Fruit fly (Drosophila melanogaster) whole organism, embryonic: ENCODE results near the gene Sec24CD.

Experiments used
- Antp ChIP-seq: fragments of 200-800 bp; sonication (Bioruptor generic); optimal IDR thresholded peaks from 3 replicates; lab custom pipeline; 2016; ENCODE audit warnings: missing biosample characterization, missing genetic modification characterization
- Awh ChIP-seq: fragments of 200-800 bp; sonication (Bioruptor generic); IDR thresholded peaks from 2 replicates; pipeline ENCODE4, ENCODE4 v1.3.6; 2022; ENCODE audit warnings: missing biosample characterization, missing genetic modification characterization
- BEAF-32 ChIP-seq: fragments of 200-800 bp; sonication (Bioruptor generic); optimal IDR thresholded peaks from 3 replicates; lab custom pipeline; 2017; ENCODE audit warnings: missing biosample characterization, missing genetic modification characterization, mild to moderate bottlenecking, moderate library complexity, missing genetic modification reagents
- Bgb ChIP-seq: fragments of 200-800 bp; sonication (Bioruptor generic); IDR thresholded peaks from 2 replicates; pipeline ENCODE4 v1.3.6; 2022; ENCODE audit warnings: missing biosample characterization, missing genetic modification characterization; ENCODE audit not compliant: partially characterized antibody
- CG10267 ChIP-seq: fragments of 200-800 bp; sonication (Bioruptor generic); optimal IDR thresholded peaks from 2 replicates; lab custom pipeline; 2018; ENCODE audit warnings: missing biosample characterization, mild to moderate bottlenecking, missing genetic modification characterization, moderate library complexity
- CG11695 ChIP-seq: fragments of 200-800 bp; sonication (Bioruptor generic); IDR thresholded peaks from 3 replicates; pipeline ENCODE4 v1.3.6; 2022; ENCODE audit warnings: missing biosample characterization, missing genetic modification characterization
- CG13287 ChIP-seq: fragments of 200-800 bp; sonication (Bioruptor generic); IDR thresholded peaks from 2 replicates; pipeline ENCODE4 v1.3.6; 2022; ENCODE audit warnings: missing biosample characterization, missing genetic modification characterization; ENCODE audit not compliant: partially characterized antibody
- CG14014 ChIP-seq: fragments of 200-800 bp; sonication (Bioruptor generic); IDR thresholded peaks from 2 replicates; pipeline ENCODE4 v1.3.6; 2022; ENCODE audit warnings: missing biosample characterization, missing genetic modification characterization
- CG16813 ChIP-seq: fragments of 200-800 bp; sonication (Bioruptor generic); IDR thresholded peaks from 3 replicates; pipeline ENCODE4 v1.3.6; 2022; ENCODE audit warnings: missing biosample characterization, missing genetic modification characterization; ENCODE audit not compliant: partially characterized antibody
- CG17829 ChIP-seq: fragments of 200-800 bp; optimal IDR thresholded peaks from 2 replicates; lab custom pipeline; 2019; ENCODE audit warnings: missing biosample characterization, mild to moderate bottlenecking, missing genetic modification characterization, moderate library complexity
- CG2120 ChIP-seq: fragments of 200-800 bp; sonication (Bioruptor generic); optimal IDR thresholded peaks from 3 replicates; lab custom pipeline; 2016; ENCODE audit warnings: missing biosample characterization, missing genetic modification characterization
- CG30403 ChIP-seq: fragments of 200-800 bp; sonication (Bioruptor generic); optimal IDR thresholded peaks from 3 replicates; lab custom pipeline; 2016; ENCODE audit warnings: missing biosample characterization, missing genetic modification characterization
- CG31441 ChIP-seq: fragments of 200-800 bp; sonication (Bioruptor generic); IDR thresholded peaks from 2 replicates; pipeline ENCODE4 v1.3.6; 2022; ENCODE audit warnings: missing biosample characterization, missing genetic modification characterization
- CG33557 ChIP-seq: fragments of 200-800 bp; sonication (Bioruptor generic); optimal IDR thresholded peaks from 2 replicates; lab custom pipeline; 2019; ENCODE audit warnings: missing biosample characterization, mild to moderate bottlenecking, missing genetic modification characterization, moderate library complexity
- CG34224 ChIP-seq: fragments of 200-800 bp; sonication (Bioruptor generic); IDR thresholded peaks from 3 replicates; pipeline ENCODE4 v1.3.6; 2022; ENCODE audit warnings: missing biosample characterization, missing genetic modification characterization; ENCODE audit not compliant: partially characterized antibody
- CG6689 ChIP-seq: fragments of 200-800 bp; sonication (Bioruptor generic); IDR thresholded peaks from 2 replicates; pipeline ENCODE4 v1.3.6; 2022; ENCODE audit warnings: missing biosample characterization, missing genetic modification characterization
- CG6791 ChIP-seq: fragments of 200-800 bp; sonication (Bioruptor generic); IDR thresholded peaks from 3 replicates; pipeline ENCODE4 v1.3.6; 2022; ENCODE audit warnings: missing biosample characterization, missing genetic modification characterization; ENCODE audit not compliant: partially characterized antibody
- CG7963 ChIP-seq: fragments of 200-800 bp; sonication (Bioruptor generic); IDR thresholded peaks from 3 replicates; pipeline ENCODE4 v1.3.6; 2022; ENCODE audit warnings: missing biosample characterization, missing genetic modification characterization; ENCODE audit not compliant: partially characterized antibody
- CG8359 ChIP-seq: fragments of 200-800 bp; sonication (Bioruptor generic); optimal IDR thresholded peaks from 2 replicates; lab custom pipeline; 2017; ENCODE audit warnings: missing biosample characterization, mild to moderate bottlenecking, missing genetic modification characterization, borderline replicate concordance
- CG8478 ChIP-seq: fragments of >200 bp; optimal IDR thresholded peaks from 2 replicates; lab custom pipeline; 2018
- CG9797 ChIP-seq: fragments of 200-800 bp; sonication (Bioruptor generic); optimal IDR thresholded peaks from 3 replicates; lab custom pipeline; 2018; ENCODE audit warnings: missing biosample characterization, mild to moderate bottlenecking, missing genetic modification characterization
- D19A ChIP-seq: fragments of 200-800 bp; optimal IDR thresholded peaks from 3 replicates; lab custom pipeline; 2019; ENCODE audit warnings: missing biosample characterization, mild to moderate bottlenecking, missing genetic modification characterization, moderate library complexity
- Doc3 ChIP-seq: fragments of 200-800 bp; sonication (Bioruptor generic); IDR thresholded peaks from 3 replicates; pipeline ENCODE4 v1.3.6; 2022; ENCODE audit warnings: missing biosample characterization, missing genetic modification characterization; ENCODE audit not compliant: partially characterized antibody
- Dref ChIP-seq: fragments of 200-800 bp; sonication (Bioruptor generic); IDR thresholded peaks from 2 replicates; pipeline ENCODE4 v1.3.6; 2022; ENCODE audit warnings: missing biosample characterization, missing genetic modification characterization
- Hr78 ChIP-seq, 2 experiments: fragments of 200-800 bp in 1 of 2; fragments of >200 bp in 1 of 2; sonication (Bioruptor generic) in 1 of 2; optimal IDR thresholded peaks; 2 replicates each; lab custom pipeline; 2017 to 2019; ENCODE audit warnings: missing biosample characterization in 2 of 2, missing genetic modification characterization in 2 of 2, mild to moderate bottlenecking in 1 of 2, moderate library complexity in 1 of 2
- Lpt ChIP-seq: fragments of >200 bp; optimal IDR thresholded peaks from 2 replicates; lab custom pipeline; 2018; ENCODE audit warnings: missing biosample characterization, missing genetic modification characterization
- Med ChIP-seq: fragments of 200-800 bp; sonication (Bioruptor generic); peaks from one replicate; lab custom pipeline; 2016; ENCODE audit warnings: missing biosample characterization, missing genetic modification characterization, mild to moderate bottlenecking, inconsistent platforms, moderate library complexity
- NC2β ChIP-seq: fragments of 200-800 bp; sonication (Bioruptor generic); optimal IDR thresholded peaks from 2 replicates; lab custom pipeline; 2016; ENCODE audit warnings: missing biosample characterization, missing genetic modification characterization
- Poxn ChIP-seq: fragments of 200-800 bp; sonication (Bioruptor generic); IDR thresholded peaks from 2 replicates; pipeline ENCODE4 v1.3.6; 2022; ENCODE audit warnings: missing biosample characterization, missing genetic modification characterization
- Stat92E ChIP-seq, 3 experiments: fragments of >200 bp in 2 of 3; fragments of 200-800 bp in 1 of 3; sonication (Bioruptor generic) in 1 of 3; optimal IDR thresholded peaks; 2 replicates each; lab custom pipeline; 2017 to 2019; ENCODE audit warnings: missing biosample characterization in 3 of 3, missing genetic modification characterization in 3 of 3, mild to moderate bottlenecking in 1 of 3, moderate library complexity in 1 of 3
- ato ChIP-seq: fragments of 200-800 bp; sonication (Bioruptor generic); IDR thresholded peaks from 2 replicates; pipeline ENCODE4 v1.3.6; 2022; ENCODE audit warnings: missing biosample characterization, missing genetic modification characterization; ENCODE audit not compliant: partially characterized antibody
- az2 ChIP-seq: fragments of 200-800 bp; sonication (Bioruptor generic); optimal IDR thresholded peaks from 3 replicates; lab custom pipeline; 2016; ENCODE audit warnings: missing biosample characterization, missing genetic modification characterization
- bbx ChIP-seq: fragments of 200-800 bp; sonication (Bioruptor generic); IDR thresholded peaks from 2 replicates; pipeline ENCODE4 v1.3.6; 2022; ENCODE audit warnings: missing biosample characterization, missing genetic modification characterization; ENCODE audit not compliant: partially characterized antibody
- bigmax ChIP-seq: fragments of 200-800 bp; sonication (Bioruptor generic); optimal IDR thresholded peaks from 2 replicates; lab custom pipeline; 2018; ENCODE audit warnings: missing biosample characterization, mild to moderate bottlenecking, missing genetic modification characterization
- dimm ChIP-seq: fragments of 200-800 bp; sonication (Bioruptor generic); IDR thresholded peaks from 2 replicates; pipeline ENCODE4 v1.3.6; 2022; ENCODE audit warnings: missing biosample characterization, missing genetic modification characterization
- ems ChIP-seq: fragments of 200-800 bp; sonication (Bioruptor generic); optimal IDR thresholded peaks from 3 replicates; lab custom pipeline; 2016; ENCODE audit warnings: missing biosample characterization, missing genetic modification characterization
- hb ChIP-seq: fragments of 200-800 bp; sonication (Bioruptor generic); IDR thresholded peaks from 3 replicates; pipeline ENCODE4 v1.3.6; 2022; ENCODE audit warnings: missing biosample characterization, missing genetic modification characterization; ENCODE audit not compliant: partially characterized antibody
- lbe ChIP-seq: fragments of 200-800 bp; sonication (Bioruptor generic); optimal IDR thresholded peaks from 2 replicates; lab custom pipeline; 2016; ENCODE audit warnings: missing biosample characterization, mild to moderate bottlenecking, missing genetic modification characterization
- mld ChIP-seq: fragments of 200-800 bp; sonication (Bioruptor generic); IDR thresholded peaks from 3 replicates; pipeline ENCODE4 v1.3.6; 2022; ENCODE audit warnings: missing biosample characterization, missing genetic modification characterization; ENCODE audit not compliant: partially characterized antibody
- nmo ChIP-seq: fragments of 200-800 bp; sonication (Bioruptor generic); optimal IDR thresholded peaks from 2 replicates; lab custom pipeline; 2018; ENCODE audit warnings: missing biosample characterization, mild to moderate bottlenecking, missing genetic modification characterization, moderate library complexity
- nom ChIP-seq: fragments of 200-800 bp; sonication (Bioruptor generic); optimal IDR thresholded peaks from 2 replicates; lab custom pipeline; 2017; ENCODE audit warnings: missing biosample characterization, missing genetic modification characterization, mild to moderate bottlenecking, moderate library complexity, missing genetic modification reagents
- onecut ChIP-seq: fragments of 200-800 bp; sonication (Bioruptor generic); IDR thresholded peaks from 2 replicates; pipeline ENCODE4 v1.3.6; 2022; ENCODE audit warnings: missing biosample characterization, missing genetic modification characterization
- pzg ChIP-seq: fragments of 200-800 bp; sonication (Bioruptor generic); optimal IDR thresholded peaks from 3 replicates; lab custom pipeline; 2018; ENCODE audit warnings: missing biosample characterization, mild to moderate bottlenecking, missing genetic modification characterization, moderate library complexity
- ranshi ChIP-seq: fragments of 200-800 bp; sonication (Bioruptor generic); IDR thresholded peaks from 2 replicates; pipeline ENCODE4 v1.3.6; 2022; ENCODE audit warnings: missing biosample characterization, missing genetic modification characterization
- salm ChIP-seq: fragments of 200-800 bp; sonication (Bioruptor generic); optimal IDR thresholded peaks from 2 replicates; lab custom pipeline; 2018; ENCODE audit warnings: missing biosample characterization, mild to moderate bottlenecking, missing genetic modification characterization
- sim ChIP-seq: fragments of 200-800 bp; sonication (Bioruptor generic); IDR thresholded peaks from 2 replicates; pipeline ENCODE4 v1.3.6; 2022; ENCODE audit warnings: missing biosample characterization, missing genetic modification characterization
- sna ChIP-seq: fragments of 200-800 bp; sonication (Bioruptor generic); IDR thresholded peaks from 2 replicates; pipeline ENCODE4 v1.3.6; 2022; ENCODE audit warnings: missing biosample characterization, missing genetic modification characterization; ENCODE audit not compliant: partially characterized antibody
- sug ChIP-seq: fragments of 200-800 bp; optimal IDR thresholded peaks from 2 replicates; lab custom pipeline; 2019; ENCODE audit warnings: missing biosample characterization, mild to moderate bottlenecking, missing genetic modification characterization, moderate library complexity
- tna ChIP-seq: fragments of 200-800 bp; sonication (Bioruptor generic); IDR thresholded peaks from 2 replicates; pipeline ENCODE4 v1.3.6; 2022; ENCODE audit warnings: missing biosample characterization, missing genetic modification characterization; ENCODE audit not compliant: partially characterized antibody

The Sec24CD gene

DNA sequence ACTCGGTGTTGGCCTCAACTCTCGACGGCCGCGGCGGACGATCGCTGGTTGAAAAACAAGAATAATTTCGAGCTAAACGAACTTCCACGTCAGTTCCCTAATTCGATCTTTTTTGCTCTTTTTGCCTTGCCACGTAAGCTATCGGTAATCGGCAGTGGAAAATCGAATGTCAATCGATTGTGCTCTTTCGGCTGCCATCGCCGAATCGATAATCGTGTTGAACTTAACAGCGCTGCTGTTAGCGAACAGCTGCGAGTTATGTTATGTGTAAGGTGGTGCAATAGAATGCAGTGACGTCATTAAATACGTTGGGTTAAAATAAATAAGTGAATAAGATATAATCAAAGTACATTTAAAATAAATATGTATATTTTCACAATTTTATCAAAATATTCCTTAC, at the start of gene Sec24CD:
Gene Sec24CD (minus strand): TSS at position 123 of the 400 bp plus-strand sequence.
- TF ChIP-seq mld (GFP tag; lab: Robert Waterston, UW) (peak; percentile 94), ranshi (GFP tag; lab: Robert Waterston, UW) (no peak), salm (peak; percentile 16), Poxn (GFP tag; lab: Robert Waterston, UW) (no peak), Antp (no peak), bigmax (GFP tag; lab: Kevin White, UChicago) (no peak), CG11695 (GFP tag; lab: Robert Waterston, UW) (0 out of 3 replicates have a peak, but pooled peaks have one; percentile 14), tna (GFP tag; lab: Robert Waterston, UW) (peak; percentile 97), pzg (peak; percentile 84), BEAF-32 (peak; percentile 61), Doc3 (GFP tag; lab: Robert Waterston, UW) (peak; percentile 87), Lpt (GFP tag; lab: Kevin White, UChicago) (no peak), lbe (GFP tag; lab: Kevin White, UChicago) (peak; percentile 46), CG10267 (tag; lab: Kevin White, UChicago) (peak; percentile 68), CG33557 (GFP tag; lab: Kevin White, UChicago) (peak; percentile 19), CG16813 (GFP tag; lab: Robert Waterston, UW) (peak; percentile 84), hb (GFP tag; lab: Robert Waterston, UW) (peak; percentile 93), CG8478 (no peak), Awh (GFP tag; lab: Robert Waterston, UW) (no peak), Hr78 (GFP tag; optimal IDR thresholded peaks at IDR 0.05; lab: Kevin White, UChicago) (no peak), Stat92E (GFP tag; optimal IDR thresholded peaks at IDR 0.05; lab: Kevin White, UChicago) (peak in 1 of 3 experiments; percentile 79), CG30403 (GFP tag; lab: Kevin White, UChicago) (peak; percentile 16), CG31441 (no peak), CG8359 (no peak), CG7963 (peak; percentile 95), sim (GFP tag; lab: Robert Waterston, UW) (no peak), nom (GFP tag; lab: Kevin White, UChicago) (peak; percentile 73), Dref (GFP tag; lab: Robert Waterston, UW) (peak; percentile 97), Bgb (peak; percentile 96), CG9797 (peak; percentile 35), nmo (peak; percentile 22), sna (GFP tag; lab: Robert Waterston, UW) (peak; percentile 96), CG6791 (GFP tag; lab: Robert Waterston, UW) (peak; percentile 96), CG17829 (tag; lab: Kevin White, UChicago) (peak; percentile 33), NC2β (no peak), CG2120 (GFP tag; lab: Kevin White, UChicago) (peak; percentile 6), CG6689 (peak; percentile 100), CG14014 (peak; percentile 29; the same call in 1 of the 2 replicates), onecut (GFP tag; lab: Robert Waterston, UW) (peak; percentile 77), ems (GFP tag; lab: Kevin White, UChicago) (no peak), Med (GFP tag; lab: Kevin White, UChicago) (peak; percentile 57), bbx (GFP tag; lab: Robert Waterston, UW) (peak; percentile 98), az2 (GFP tag; lab: Kevin White, UChicago) (peak; percentile 4), sug (no peak), ato (GFP tag; lab: Robert Waterston, UW) (peak; percentile 98), D19A (tag; lab: Kevin White, UChicago) (no peak), CG34224 (GFP tag; lab: Robert Waterston, UW) (peak; percentile 98), dimm (GFP tag; lab: Robert Waterston, UW) (no peak), CG13287 (peak; percentile 97)
